Fruit fly (Drosophila melanogaster) S2 (cell line): ENCODE results near the gene LysB.

Experiments used
- CG8478 ChIP-seq: fragments of >200 bp; optimal IDR thresholded peaks from 2 replicates; lab custom pipeline; 2018
- CTCF ChIP-seq, 2 experiments: fragments of >200 bp; optimal IDR thresholded peaks; 2 replicates each; lab custom pipeline; 2018

DNA sequence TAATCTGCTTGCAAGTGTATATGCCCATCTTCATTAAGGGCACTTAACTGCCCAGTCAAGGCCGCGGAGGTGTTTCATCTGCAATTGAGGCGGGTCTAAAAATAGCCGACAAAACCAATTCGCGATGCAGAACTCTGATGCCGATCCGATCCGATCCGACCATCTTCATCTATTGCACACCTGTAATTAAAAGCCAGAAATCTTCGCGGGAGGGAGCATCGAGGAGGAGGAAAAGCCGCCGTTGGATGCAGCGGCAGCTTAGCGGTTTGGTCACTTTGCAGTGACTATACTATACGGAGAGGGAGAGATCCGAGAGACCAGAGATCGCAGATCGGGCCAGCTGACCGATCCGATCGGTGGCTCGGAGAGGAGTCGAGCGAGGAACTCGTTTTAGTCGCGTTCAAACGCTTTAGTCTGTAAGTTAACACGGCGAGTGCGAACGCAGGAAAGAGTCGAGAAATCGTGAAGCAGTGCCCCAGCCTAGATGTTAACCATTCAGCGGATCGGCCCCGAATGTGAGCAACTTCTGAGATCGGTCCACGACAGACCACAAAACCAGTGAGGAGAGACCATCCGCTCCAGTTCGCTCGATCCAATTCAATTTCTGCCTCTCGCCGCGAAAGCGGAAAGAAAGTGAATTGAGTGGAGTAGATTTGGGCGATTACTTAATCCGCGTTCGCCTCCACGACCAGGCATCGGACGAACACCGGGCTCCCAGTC, 49.0 kb downstream of the LysB start, which contains the start of gene tfc:
- no peak for TF ChIP-seq CG8478 (lab: Kevin White, UChicago)
- no peak for TF ChIP-seq CTCF (optimal IDR thresholded peaks at IDR 0.05; lab: Kevin White, UChicago)
